Worm (Caenorhabditis elegans) whole organism, late embryonic: Measurements from ENCODE around the gene ssp-35.

ENCODE experiments used
- C08G9.2 ChIP-seq: sonication (generic microtip); optimal IDR thresholded peaks from 2 replicates; lab custom pipeline; 2016; ENCODE audit warnings: mild to moderate bottlenecking, missing genetic modification characterization, moderate library complexity, missing compliant biosample characterization
- F13H6.1 ChIP-seq: sonication (generic microtip); optimal IDR thresholded peaks from 2 replicates; lab custom pipeline; 2016; ENCODE audit warnings: missing genetic modification characterization, missing compliant biosample characterization
- K02D7.2 ChIP-seq: sonication (generic microtip); optimal IDR thresholded peaks from 2 replicates; lab custom pipeline; 2017; ENCODE audit warnings: mild to moderate bottlenecking, missing genetic modification characterization, missing compliant biosample characterization
- K09A11.1 ChIP-seq: sonication (generic microtip); optimal IDR thresholded peaks from 2 replicates; lab custom pipeline; 2017; ENCODE audit warnings: antibody characterized with exemption, mild to moderate bottlenecking, missing genetic modification characterization, missing compliant biosample characterization; ENCODE audit not compliant: insufficient read depth
- T23F11.4 ChIP-seq: fragments of 200-800 bp; sonication (Bioruptor generic); optimal IDR thresholded peaks from 2 replicates; lab custom pipeline; 2018; ENCODE audit warnings: mild to moderate bottlenecking, missing genetic modification characterization, missing compliant biosample characterization
- ceh-14 ChIP-seq: sonication (generic microtip); optimal IDR thresholded peaks from 2 replicates; lab custom pipeline; 2016; ENCODE audit warnings: missing genotype, missing genetic modification characterization, missing compliant biosample characterization
- ceh-18 ChIP-seq: sonication (generic microtip); optimal IDR thresholded peaks from 2 replicates; lab custom pipeline; 2016; ENCODE audit warnings: missing genetic modification characterization, missing compliant biosample characterization
- ceh-24 ChIP-seq: sonication (generic microtip); optimal IDR thresholded peaks from 2 replicates; lab custom pipeline; 2016; ENCODE audit warnings: mild to moderate bottlenecking, missing genetic modification characterization, missing compliant biosample characterization
- ceh-34 ChIP-seq: sonication (generic microtip); optimal IDR thresholded peaks from 2 replicates; lab custom pipeline; 2016; ENCODE audit warnings: mild to moderate bottlenecking, missing genetic modification characterization, missing compliant biosample characterization
- ceh-45 ChIP-seq: fragments of 200-800 bp; sonication (Bioruptor generic); IDR thresholded peaks from 2 replicates; pipeline ENCODE4 v1.3.6; 2022; ENCODE audit warnings: missing genetic modification reagents, missing genetic modification characterization, missing compliant biosample characterization
- ceh-48 ChIP-seq: sonication (generic microtip); optimal IDR thresholded peaks from 2 replicates; lab custom pipeline; 2016; ENCODE audit warnings: missing genetic modification characterization, inconsistent platforms, missing compliant biosample characterization
- ceh-6 ChIP-seq: fragments of 200-800 bp; sonication (Bioruptor generic); optimal IDR thresholded peaks from 2 replicates; lab custom pipeline; 2018; ENCODE audit warnings: mild to moderate bottlenecking, missing genetic modification characterization, missing compliant biosample characterization
- che-1 ChIP-seq: sonication (generic microtip); optimal IDR thresholded peaks from 2 replicates; lab custom pipeline; 2016; ENCODE audit warnings: mild to moderate bottlenecking, missing genetic modification characterization, missing compliant biosample characterization
- elt-2 ChIP-seq: sonication (generic microtip); optimal IDR thresholded peaks from 2 replicates; lab custom pipeline; 2016; ENCODE audit warnings: missing genetic modification reagents, missing genetic modification characterization, missing compliant biosample characterization
- fax-1 ChIP-seq: sonication (generic microtip); optimal IDR thresholded peaks from 2 replicates; lab custom pipeline; 2016; ENCODE audit warnings: missing genotype, missing genetic modification characterization, missing compliant biosample characterization
- hlh-15 ChIP-seq: sonication (generic microtip); optimal IDR thresholded peaks from 2 replicates; lab custom pipeline; 2016; ENCODE audit warnings: missing genetic modification characterization, missing compliant biosample characterization
- hlh-6 ChIP-seq: sonication (generic microtip); optimal IDR thresholded peaks from 2 replicates; lab custom pipeline; 2016; ENCODE audit warnings: missing genotype, missing genetic modification characterization, missing compliant biosample characterization
- lim-6 ChIP-seq: sonication (generic microtip); optimal IDR thresholded peaks from 2 replicates; lab custom pipeline; 2016; ENCODE audit warnings: missing genetic modification characterization, missing compliant biosample characterization
- lin-11 ChIP-seq: fragments of 200-800 bp; sonication (Bioruptor generic); optimal IDR thresholded peaks from 2 replicates; lab custom pipeline; 2018; ENCODE audit warnings: mild to moderate bottlenecking, missing genetic modification characterization, missing compliant biosample characterization
- nhr-11 ChIP-seq: fragments of 150-350 bp; optimal IDR thresholded peaks from 2 replicates; lab custom pipeline; 2014; ENCODE audit warnings: missing biosample characterization, missing genetic modification characterization
- nhr-232 ChIP-seq: sonication (generic microtip); optimal IDR thresholded peaks from 2 replicates; lab custom pipeline; 2016; ENCODE audit warnings: missing genetic modification characterization, missing compliant biosample characterization
- npax-4 ChIP-seq: sonication (generic microtip); optimal IDR thresholded peaks from 2 replicates; lab custom pipeline; 2016; ENCODE audit warnings: missing genetic modification characterization, missing compliant biosample characterization
- odd-2 ChIP-seq: sonication (generic microtip); optimal IDR thresholded peaks from 2 replicates; lab custom pipeline; 2017; ENCODE audit warnings: antibody characterized with exemption, mild to moderate bottlenecking, missing genetic modification characterization, missing compliant biosample characterization
- pax-1 ChIP-seq: fragments of 150-350 bp; optimal IDR thresholded peaks from 2 replicates; lab custom pipeline; 2014; ENCODE audit warnings: missing biosample characterization, missing genetic modification characterization
- ref-2 ChIP-seq: sonication (generic microtip); optimal IDR thresholded peaks from 2 replicates; lab custom pipeline; 2016; ENCODE audit warnings: missing genetic modification characterization, missing compliant biosample characterization
- rnt-1 ChIP-seq: sonication (generic microtip); optimal IDR thresholded peaks from 2 replicates; lab custom pipeline; 2016; ENCODE audit warnings: missing genetic modification characterization, missing compliant biosample characterization
- sox-2 ChIP-seq: fragments of 200-800 bp; sonication (Bioruptor generic); IDR thresholded peaks from 2 replicates; pipeline ENCODE4 v1.3.6; 2022; ENCODE audit warnings: missing genetic modification reagents, missing genetic modification characterization, missing compliant biosample characterization
- sox-4 ChIP-seq: sonication (generic microtip); optimal IDR thresholded peaks from 2 replicates; lab custom pipeline; 2017; ENCODE audit warnings: mild to moderate bottlenecking, missing genetic modification characterization, inconsistent platforms, missing compliant biosample characterization
- tbx-2 ChIP-seq: sonication (generic microtip); optimal IDR thresholded peaks from 2 replicates; lab custom pipeline; 2016; ENCODE audit warnings: missing genetic modification characterization, missing compliant biosample characterization
- ttx-3 ChIP-seq: sonication (generic microtip); optimal IDR thresholded peaks from 2 replicates; lab custom pipeline; 2016; ENCODE audit warnings: missing genetic modification reagents, missing genetic modification characterization, missing compliant biosample characterization
- unc-3 ChIP-seq, 2 experiments: fragments of 200-800 bp in 1 of 2; sonication (Bioruptor generic) in 1 of 2; sonication (generic microtip) in 1 of 2; conservative IDR thresholded peaks in 1 of 2; optimal IDR thresholded peaks in 1 of 2; 2 replicates each; pipeline versions ENCODE4 v1.3.6 to Lab custom; 2016 to 2022; ENCODE audit warnings: missing compliant biosample characterization in 2 of 2, missing genetic modification characterization in 2 of 2, missing genetic modification reagents in 1 of 2
- unc-42 ChIP-seq: sonication (generic microtip); optimal IDR thresholded peaks from 2 replicates; lab custom pipeline; 2016; ENCODE audit warnings: missing genotype, missing genetic modification characterization, missing compliant biosample characterization
- unc-86 ChIP-seq: sonication (generic microtip); optimal IDR thresholded peaks from 2 replicates; lab custom pipeline; 2016; ENCODE audit warnings: missing genetic modification characterization, missing compliant biosample characterization
- zip-5 ChIP-seq: sonication (generic microtip); optimal IDR thresholded peaks from 2 replicates; lab custom pipeline; 2016; ENCODE audit warnings: missing genetic modification characterization, missing compliant biosample characterization
- ztf-16 ChIP-seq: sonication (generic microtip); optimal IDR thresholded peaks from 2 replicates; lab custom pipeline; 2017; ENCODE audit warnings: missing genetic modification characterization, missing compliant biosample characterization

ssp-35 gene

DNA sequence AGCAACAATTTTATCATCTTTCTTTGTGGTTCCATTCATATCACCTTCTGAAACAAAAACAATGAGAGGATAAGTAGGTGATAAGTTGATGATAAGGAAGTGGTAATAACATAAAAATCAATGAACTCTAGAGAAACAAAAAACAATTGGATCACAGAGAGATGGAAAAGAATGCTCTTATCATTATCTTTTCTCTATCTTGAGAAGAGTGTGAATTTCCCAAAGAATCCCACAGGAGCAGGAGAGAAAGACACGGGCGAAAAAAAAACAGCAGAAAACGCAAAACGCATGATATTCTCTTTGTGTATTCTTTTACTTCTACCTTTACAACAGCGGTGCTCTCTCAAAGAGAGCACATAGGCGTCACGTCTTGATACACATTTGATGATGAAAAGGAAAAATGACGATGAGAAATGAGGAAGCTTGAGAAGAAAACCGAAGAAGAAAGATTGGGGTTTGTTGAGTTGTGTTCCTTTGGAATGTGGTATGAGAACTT is 5.7 kb upstream of the ssp-35 start, which contains the start of gene twk-24:
Gene twk-24 (minus strand): TSS at position 51 of the 496 bp plus-strand sequence.
- TF ChIP-seq pax-1 (tag; lab: Kevin White, UChicago) (no peak), K09A11.1 (no peak), ceh-24 (tag; lab: Kevin White, UChicago) (no peak), K02D7.2 (tag; lab: Kevin White, UChicago) (no peak), lim-6 (tag; lab: Kevin White, UChicago) (no peak), sox-4 (tag; lab: Kevin White, UChicago) (no peak), rnt-1 (no peak), che-1 (no peak), unc-42 (tag; lab: Kevin White, UChicago) (no peak), nhr-232 (tag; lab: Kevin White, UChicago) (no peak), odd-2 (tag; lab: Kevin White, UChicago) (no peak), elt-2 (tag; lab: Kevin White, UChicago) (peak; percentile 65), ceh-18 (tag; lab: Kevin White, UChicago) (peak; percentile 59), ceh-14 (tag; lab: Kevin White, UChicago) (no peak), npax-4 (tag; lab: Kevin White, UChicago) (no peak), unc-3 (GFP tag; conservative IDR thresholded peaks at IDR 0.05; lab: Robert Waterston, UW) (no peak), unc-3 (tag; optimal IDR thresholded peaks at IDR 0.05; lab: Kevin White, UChicago) (no peak), ceh-6 (GFP tag; lab: Kevin White, UChicago) (no peak)

DNA sequence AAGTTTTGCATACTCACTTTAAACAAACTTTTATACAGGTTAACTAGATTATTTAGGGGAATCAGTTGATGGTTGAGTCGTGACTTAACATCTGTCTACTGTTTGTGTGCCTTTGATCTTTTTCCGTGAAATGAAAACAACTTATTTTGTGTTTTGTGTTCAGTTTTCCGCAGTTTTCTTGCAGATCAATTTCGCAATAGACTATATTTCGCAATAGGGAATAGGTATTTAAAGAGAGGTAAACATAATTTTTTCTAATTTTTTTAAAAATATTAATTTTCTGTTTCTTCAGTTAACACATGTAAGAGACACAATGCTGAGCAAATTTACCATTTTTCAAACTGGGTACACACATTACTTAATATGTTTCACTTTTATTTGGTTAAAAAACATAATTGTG is 2.2 kb downstream of the ssp-35 start, which contains the start of gene tbb-6:
Gene tbb-6 (plus strand): TSS at position 155 of the 400 bp plus-strand sequence.
- TF ChIP-seq hlh-6 (no peak), ztf-16 (tag; lab: Kevin White, UChicago) (no peak), C08G9.2 (tag; lab: Kevin White, UChicago) (no peak), F13H6.1 (tag; lab: Kevin White, UChicago) (no peak), T23F11.4 (GFP tag; lab: Kevin White, UChicago) (no peak), ceh-48 (tag; lab: Kevin White, UChicago) (no peak), ceh-34 (tag; lab: Kevin White, UChicago) (no peak), ceh-45 (GFP tag; lab: Robert Waterston, UW) (no peak)

DNA sequence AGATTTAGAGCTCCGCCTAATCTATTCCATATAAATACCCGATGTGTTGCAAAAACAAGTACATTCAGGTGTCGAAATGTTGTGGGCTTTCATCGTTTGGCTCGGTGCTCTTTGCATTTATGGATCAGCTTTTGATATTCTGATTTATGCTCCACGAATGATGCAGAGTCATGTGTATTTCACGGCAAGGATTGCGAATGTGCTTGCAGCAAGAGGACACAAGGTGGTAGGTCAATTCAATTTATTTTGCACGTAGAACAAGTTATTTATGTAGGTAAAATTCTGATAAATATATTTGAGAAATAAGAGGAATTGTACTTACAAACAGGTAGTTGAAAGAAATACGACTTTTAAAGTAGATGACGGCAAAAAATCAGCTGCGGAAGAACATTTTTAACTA is 4.7 kb downstream of the ssp-35 start, which contains the start of gene ugt-56:
Gene ugt-56 (plus strand): TSS at position 61 of the 400 bp plus-strand sequence.
- TF ChIP-seq ref-2 (tag; lab: Kevin White, UChicago), result no peak
- TF ChIP-seq ttx-3, result no peak
- no peak for TF ChIP-seq tbx-2 (tag; lab: Kevin White, UChicago)

DNA sequence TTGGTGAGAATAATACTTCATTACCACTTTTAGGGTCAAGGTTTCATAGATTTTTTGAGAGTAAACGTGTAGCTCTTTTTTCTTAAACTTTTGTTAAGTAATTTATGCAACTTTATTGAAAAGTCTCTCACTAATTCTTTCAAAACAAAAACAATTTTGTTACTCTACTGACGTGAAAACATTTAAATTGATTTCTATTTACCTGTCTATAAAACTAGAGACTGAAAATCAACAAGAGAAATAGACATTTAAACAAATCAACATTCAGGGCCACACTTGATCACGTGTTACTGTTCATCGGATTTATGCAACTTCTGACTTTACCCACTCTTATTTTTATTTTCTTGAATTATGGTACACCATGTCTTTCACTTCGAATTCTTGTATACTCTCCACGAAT is 7.2 kb downstream of the ssp-35 start, which contains the start of gene ugt-55:
Gene ugt-55 (plus strand): TSS at position 301 of the 400 bp plus-strand sequence.
- TF ChIP-seq nhr-232 (tag; lab: Kevin White, UChicago) (no peak), nhr-11 (tag; lab: Kevin White, UChicago) (no peak), hlh-15 (no peak), ceh-6 (GFP tag; lab: Kevin White, UChicago) (no peak), lin-11 (tag; lab: Kevin White, UChicago) (no peak), unc-86 (no peak), zip-5 (no peak), ceh-18 (tag; lab: Kevin White, UChicago) (no peak), fax-1 (tag; lab: Kevin White, UChicago) (no peak), sox-2 (no peak)
